Fruit fly (Drosophila melanogaster): Measurements from ENCODE around the gene Eip63E.

The Eip63E gene

DNA sequence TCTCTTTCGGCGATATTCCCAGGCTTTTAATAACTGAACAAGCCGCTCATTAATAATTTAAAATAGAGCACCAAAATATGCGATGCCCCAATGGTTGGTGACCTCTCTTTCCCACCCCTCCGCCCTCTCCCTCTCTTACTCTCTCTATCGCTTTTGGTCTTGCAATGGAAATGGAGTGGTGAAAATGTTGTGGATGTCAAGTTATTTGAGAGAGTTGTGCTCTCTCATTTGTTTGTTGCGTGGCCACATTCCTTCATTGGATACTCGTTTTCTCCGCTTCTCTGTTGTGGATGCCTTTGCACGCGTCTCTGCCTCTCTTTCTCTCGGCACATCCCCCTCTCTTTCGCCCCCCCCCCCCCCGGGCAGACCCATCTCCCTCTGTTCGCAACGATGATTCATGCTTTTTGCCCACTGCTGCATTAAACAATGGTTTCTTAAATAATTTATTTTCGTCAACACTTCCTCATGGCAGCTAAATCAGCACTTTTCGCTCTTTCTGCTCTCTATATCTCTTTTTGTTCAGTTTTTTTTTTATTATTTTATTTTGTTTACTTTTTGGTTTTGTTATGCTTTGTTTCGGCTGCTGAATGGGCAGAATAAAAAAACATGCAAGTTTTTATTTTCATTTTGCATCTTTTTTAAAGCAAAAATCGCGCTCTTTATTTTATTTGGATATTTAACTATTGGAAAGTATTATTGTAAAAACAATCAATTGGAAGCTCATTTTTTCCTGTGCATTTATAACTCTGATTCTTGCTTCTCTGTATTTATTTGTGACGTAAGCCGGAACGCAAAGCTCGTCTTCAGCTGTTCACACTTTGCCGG is 27.2 kb downstream of the Eip63E start (continued):
- TF ChIP-seq Eip78C (GFP tag) (peak; percentile 92), Ets21C (GFP tag; optimal IDR thresholded peaks at IDR 0.05) (peak; percentile 21), Sox15 (GFP tag; optimal IDR thresholded peaks at IDR 0.05) (peak; percentile 6), dac (GFP tag; optimal IDR thresholded peaks at IDR 0.05) (peak; percentile 35), net (GFP tag; optimal IDR thresholded peaks at IDR 0.05) (peak; percentile 42), Hr38 (GFP tag; optimal IDR thresholded peaks at IDR 0.05) (no peak), CG10669 (GFP tag; optimal IDR thresholded peaks at IDR 0.05) (peak; percentile 63), CG11294 (GFP tag; IDR thresholded peaks at IDR 0.05) (no peak; the same call in 1 of the 2 replicates), CG6854 (GFP tag; optimal IDR thresholded peaks at IDR 0.05) (peak; percentile 3), CG6163 (GFP tag; IDR thresholded peaks at IDR 0.05) (peak; percentile 59; the same call in 2 of the 3 replicates)

DNA sequence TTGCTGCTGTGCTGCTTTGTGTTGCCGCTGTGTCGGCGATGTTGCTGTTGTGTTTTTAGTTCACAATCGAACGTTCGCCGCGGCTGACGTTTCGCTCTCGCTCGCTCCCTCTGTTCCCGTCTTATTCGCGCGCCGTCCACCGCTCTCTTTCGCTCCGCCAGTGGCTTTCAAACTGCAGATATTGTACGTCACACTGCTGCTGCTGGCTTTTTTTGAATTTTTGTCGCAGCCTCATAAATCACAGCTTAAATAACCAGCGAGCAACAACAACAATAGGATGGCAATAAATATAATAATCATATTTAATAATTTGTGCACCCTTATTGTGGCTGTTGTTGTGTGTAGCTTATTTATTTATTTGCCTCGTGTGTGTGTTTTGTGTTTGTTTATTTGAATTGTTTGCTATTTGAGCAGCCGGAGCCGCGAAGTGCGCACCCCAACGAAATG is 28.0 kb downstream of the Eip63E start:
- TF ChIP-seq lz (GFP tag; optimal IDR thresholded peaks at IDR 0.05) (no peak), CG6854 (GFP tag; optimal IDR thresholded peaks at IDR 0.05) (peak; percentile 54), CG34406 (GFP tag; optimal IDR thresholded peaks at IDR 0.05) (no peak), spab (GFP tag; optimal IDR thresholded peaks at IDR 0.05) (no peak), fd85E (GFP tag; optimal IDR thresholded peaks at IDR 0.05) (no peak), net (GFP tag; optimal IDR thresholded peaks at IDR 0.05) (no peak), topi (GFP tag; optimal IDR thresholded peaks at IDR 0.05) (no peak), CG31627 (GFP tag; optimal IDR thresholded peaks at IDR 0.05) (no peak), CG6808 (GFP tag; optimal IDR thresholded peaks at IDR 0.05) (no peak), fd59A (GFP tag; optimal IDR thresholded peaks at IDR 0.05) (no peak), Eip75B (GFP tag; optimal IDR thresholded peaks at IDR 0.05) (no peak), salr (GFP tag; optimal IDR thresholded peaks at IDR 0.05) (no peak), svp (GFP tag) (peak; percentile 67), CG11294 (GFP tag; IDR thresholded peaks at IDR 0.05) (peak; percentile 6; the same call in 1 of the 2 replicates), Hr38 (GFP tag; optimal IDR thresholded peaks at IDR 0.05) (no peak), CG6276 (GFP tag; optimal IDR thresholded peaks at IDR 0.05) (no peak), Hr39 (GFP tag; optimal IDR thresholded peaks at IDR 0.05) (no peak), Lpt (GFP tag; optimal IDR thresholded peaks at IDR 0.05) (no peak), CG16779 (tag; optimal IDR thresholded peaks at IDR 0.05) (peak; percentile 36), CG3032 (tag; optimal IDR thresholded peaks at IDR 0.05) (no peak), Sox102F (GFP tag; optimal IDR thresholded peaks at IDR 0.05) (no peak), Sox15 (GFP tag; optimal IDR thresholded peaks at IDR 0.05) (no peak), cyc (GFP tag; optimal IDR thresholded peaks at IDR 0.05) (no peak), pdm3 (GFP tag; optimal IDR thresholded peaks at IDR 0.05) (no peak), vri (GFP tag; optimal IDR thresholded peaks at IDR 0.05) (peak; percentile 43), Eip78C (GFP tag) (no peak), Gug (GFP tag; IDR thresholded peaks at IDR 0.05) (no peak), CG32006 (GFP tag; optimal IDR thresholded peaks at IDR 0.05) (no peak), CG6792 (GFP tag; optimal IDR thresholded peaks at IDR 0.05) (no peak), CG10669 (GFP tag; optimal IDR thresholded peaks at IDR 0.05) (no peak), CG15336 (GFP tag; IDR thresholded peaks at IDR 0.05) (peak; percentile 6; the same call in 1 of the 2 replicates), achi (GFP tag; optimal IDR thresholded peaks at IDR 0.05) (no peak), acj6 (GFP tag; optimal IDR thresholded peaks at IDR 0.05) (no peak), OdsH (GFP tag; optimal IDR thresholded peaks at IDR 0.05) (no peak), eg (GFP tag; IDR thresholded peaks at IDR 0.05) (peak; percentile 50), CG7368 (GFP tag; optimal IDR thresholded peaks at IDR 0.05) (no peak), CG1621 (tag; optimal IDR thresholded peaks at IDR 0.05) (peak; percentile 47), CG9139 (GFP tag; optimal IDR thresholded peaks at IDR 0.05) (peak; percentile 15), CG11902 (GFP tag; optimal IDR thresholded peaks at IDR 0.05) (no peak), CG6163 (GFP tag; IDR thresholded peaks at IDR 0.05) (peak; percentile 20; the same call in 1 of the 3 replicates), Smox (GFP tag; optimal IDR thresholded peaks at IDR 0.05) (no peak), CG8632 (GFP tag; optimal IDR thresholded peaks at IDR 0.05) (no peak), CG11762 (GFP tag; optimal IDR thresholded peaks at IDR 0.05; ENCODE audit: insufficient read depth) (no peak), fkh (GFP tag; optimal IDR thresholded peaks at IDR 0.05) (peak; percentile 90), Blimp-1 (GFP tag; optimal IDR thresholded peaks at IDR 0.05) (no peak), CG4318 (GFP tag; optimal IDR thresholded peaks at IDR 0.05) (no peak)

Measured in whole organism, prepupa.